Worm (Caenorhabditis elegans) whole organism, early embryonic: ENCODE data around the gene ges-1.

Experiments
- B0310.2 ChIP-seq: sonication (generic microtip); optimal IDR thresholded peaks from 2 replicates; lab custom pipeline; 2016; ENCODE audit warnings: mild to moderate bottlenecking, missing genetic modification characterization, missing compliant biosample characterization
- ama-1 ChIP-seq: fragments of 150-350 bp; optimal IDR thresholded peaks from 2 replicates; lab custom pipeline; 2014
- ceh-13 ChIP-seq: fragments of 200-800 bp; sonication (Bioruptor generic); optimal IDR thresholded peaks from 2 replicates; lab custom pipeline; 2018; ENCODE audit warnings: mild to moderate bottlenecking, missing genetic modification characterization, missing compliant biosample characterization
- hmbx-1 ChIP-seq: sonication (generic microtip); optimal IDR thresholded peaks from 2 replicates; lab custom pipeline; 2016; ENCODE audit warnings: mild to moderate bottlenecking, missing genetic modification characterization, missing compliant biosample characterization
- scrt-1 ChIP-seq: fragments of 200-800 bp; sonication (Bioruptor generic); IDR thresholded peaks from 2 replicates; pipeline ENCODE4 v1.3.6; 2022; ENCODE audit warnings: missing genetic modification characterization, missing compliant biosample characterization
- sea-1 ChIP-seq: fragments of 200-800 bp; sonication (Bioruptor generic); conservative IDR thresholded peaks from 2 replicates; pipeline ENCODE4 v1.3.6; 2022; ENCODE audit warnings: missing genetic modification characterization, missing compliant biosample characterization
- tbx-11 ChIP-seq: fragments of 200-800 bp; sonication (Bioruptor generic); IDR thresholded peaks from 2 replicates; pipeline ENCODE4 v1.3.6; 2022; ENCODE audit warnings: missing genetic modification characterization, missing compliant biosample characterization

DNA sequence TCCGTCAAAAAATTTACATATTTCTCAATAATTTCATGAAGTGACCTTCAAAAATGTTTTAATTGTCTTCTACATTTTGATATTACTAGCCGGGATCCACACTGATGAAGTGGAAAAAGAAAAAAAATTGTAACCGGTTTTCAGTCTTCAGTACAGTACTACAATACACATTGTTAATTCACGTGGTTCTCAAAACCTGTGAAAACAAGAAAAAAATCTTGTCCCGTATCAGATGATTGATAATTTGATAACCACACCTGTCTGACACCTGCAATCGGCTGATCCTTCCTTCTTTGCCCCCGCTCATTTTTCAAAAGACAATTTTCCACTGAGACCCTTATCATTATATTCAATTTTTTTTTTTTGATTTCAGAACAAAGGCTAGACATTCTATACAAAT is 6.9 kb upstream of the ges-1 start, which contains the start of gene R09B5.11:
- TF ChIP-seq ama-1 (lab: Kevin White, UChicago) (no peak), hmbx-1 (tag; lab: Kevin White, UChicago) (no peak), ceh-13 (GFP tag; lab: Kevin White, UChicago) (no peak), tbx-11 (no peak), sea-1 (GFP tag; lab: Robert Waterston, UW) (no peak), B0310.2 (tag; lab: Kevin White, UChicago) (no peak), scrt-1 (GFP tag; lab: Robert Waterston, UW) (no peak)
